Fruit fly (Drosophila melanogaster): ENCODE measurements around the gene CG32262.
A peak's percentile ranks its signal among the peaks of the same experiment; 100 is the strongest.

The CG32262 gene

DNA sequence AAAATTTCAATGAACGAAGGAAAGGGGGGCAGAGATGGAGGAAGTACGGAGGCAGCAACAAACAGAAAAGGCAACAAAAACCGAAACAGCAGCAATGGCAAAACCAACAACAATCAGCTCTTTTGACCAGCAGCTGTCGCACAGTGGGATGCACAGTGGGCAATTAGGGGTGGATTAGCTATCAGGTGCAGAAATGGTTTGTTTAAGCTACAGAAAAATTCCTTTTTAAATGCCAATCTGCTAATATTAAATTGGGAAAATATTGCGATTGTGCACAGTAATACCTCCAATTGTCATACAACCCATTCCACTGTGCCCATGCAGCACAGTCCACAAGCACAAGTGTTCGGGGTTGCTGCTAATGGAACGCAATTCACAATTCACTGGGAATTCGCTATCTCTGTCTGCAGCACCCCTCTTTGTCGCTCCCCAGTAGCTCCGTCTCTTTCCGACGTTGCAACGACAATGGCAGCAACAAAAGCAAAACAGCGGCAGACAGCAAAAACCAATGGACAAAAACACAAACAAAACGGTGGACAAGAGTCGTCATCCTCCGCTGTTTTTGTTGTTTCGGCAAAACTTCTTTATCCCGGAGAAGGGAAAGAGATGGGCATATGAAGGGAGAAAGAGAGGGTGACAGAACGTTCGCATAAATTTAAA, 24.9 kb downstream of the CG32262 start (continued):
- TF ChIP-seq CG31441 (GFP tag; IDR thresholded peaks at IDR 0.05) = peak; percentile 83
- TF ChIP-seq CG9797 (GFP tag; optimal IDR thresholded peaks at IDR 0.05) = no peak
- TF ChIP-seq lmd (GFP tag; IDR thresholded peaks at IDR 0.05) = peak; percentile 97
- peak; percentile 96 for TF ChIP-seq eve (GFP tag; optimal IDR thresholded peaks at IDR 0.05)
- peak; percentile 99 for TF ChIP-seq Med (GFP tag)
- TF ChIP-seq sens (GFP tag) = peak; percentile 100
- TF ChIP-seq YL-1 (GFP tag; optimal IDR thresholded peaks at IDR 0.05) = peak; percentile 52
- TF ChIP-seq pho (GFP tag; optimal IDR thresholded peaks at IDR 0.05) = peak; percentile 90
- TF ChIP-seq Ravus (GFP tag; IDR thresholded peaks at IDR 0.05) = peak; percentile 87
- TF ChIP-seq CG12659 (GFP tag; optimal IDR thresholded peaks at IDR 0.05) = peak; percentile 93
- peak; percentile 63 for TF ChIP-seq scrt (GFP tag; optimal IDR thresholded peaks at IDR 0.05)
- peak; percentile 97 for TF ChIP-seq jing (GFP tag; optimal IDR thresholded peaks at IDR 0.05)
- TF ChIP-seq hth (optimal IDR thresholded peaks at IDR 0.05) = no peak
- peak; percentile 96 for TF ChIP-seq CG11695 (GFP tag; IDR thresholded peaks at IDR 0.05)
- peak; percentile 94 for TF ChIP-seq CG15269 (tag; optimal IDR thresholded peaks at IDR 0.05)
- peak; percentile 87 for TF ChIP-seq CG3847 (GFP tag; IDR thresholded peaks at IDR 0.05)

DNA sequence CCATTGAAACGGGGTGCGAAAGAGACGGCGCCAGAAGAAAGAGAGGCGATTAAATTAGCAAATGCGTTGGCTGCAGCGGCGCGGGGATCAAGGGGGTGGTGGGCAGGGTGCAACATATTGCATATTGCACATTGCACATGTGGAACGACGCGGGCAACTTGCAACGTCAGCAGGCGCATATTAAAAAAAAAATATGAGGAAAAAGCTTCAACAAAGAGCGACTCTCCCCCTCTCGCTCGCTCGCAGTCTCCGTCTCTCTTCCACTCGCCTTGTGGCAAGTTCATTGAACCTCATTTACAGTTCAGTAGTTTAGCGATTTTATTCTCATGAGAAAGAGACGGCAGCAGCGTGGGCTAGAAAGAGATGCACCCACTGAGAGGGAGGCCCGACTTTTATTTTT, 26.0 kb downstream of the CG32262 start:
- TF ChIP-seq CG1832 (GFP tag; optimal IDR thresholded peaks at IDR 0.05) = peak; percentile 54
- TF ChIP-seq Nf-YB (GFP tag; optimal IDR thresholded peaks at IDR 0.05) = no peak
- TF ChIP-seq nom (GFP tag; optimal IDR thresholded peaks at IDR 0.05) = peak; percentile 28
- TF ChIP-seq vvl (GFP tag; IDR thresholded peaks at IDR 0.05) = 0 out of 2 replicates have a peak, but pooled peaks have one; percentile 17
- TF ChIP-seq Med (GFP tag) = peak; percentile 16
- TF ChIP-seq HLH4C (GFP tag; IDR thresholded peaks at IDR 0.05; ENCODE audit: partially characterized antibody) = peak; percentile 9; the same call in 1 of the 3 replicates
- TF ChIP-seq Ssrp (tag; optimal IDR thresholded peaks at IDR 0.05) = no peak
- TF ChIP-seq Sox102F (GFP tag; optimal IDR thresholded peaks at IDR 0.05) = no peak

DNA sequence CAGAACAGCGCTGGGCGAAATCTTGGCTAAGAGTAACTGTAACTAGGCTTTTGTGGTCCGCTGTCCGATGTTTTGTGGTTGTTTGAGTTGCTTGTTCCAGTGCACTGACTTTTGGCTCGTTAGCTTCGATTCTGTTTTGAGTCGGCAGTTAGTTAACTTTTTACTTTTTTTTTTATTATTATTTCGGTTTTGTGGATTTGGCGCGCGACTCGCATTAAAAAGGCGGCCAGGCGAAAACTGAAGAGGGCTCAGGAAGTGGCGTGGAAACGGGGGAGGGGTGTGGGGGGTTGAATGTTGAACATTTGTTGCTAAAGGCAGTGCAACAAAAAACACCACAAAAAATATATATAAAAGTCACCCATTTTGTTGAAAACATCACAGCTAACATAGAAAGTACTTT, 26.6 kb downstream of the CG32262 start:
- peak; percentile 84 for TF ChIP-seq Ets65A (GFP tag)
- TF ChIP-seq CG34376 (GFP tag; optimal IDR thresholded peaks at IDR 0.05) = no peak
- TF ChIP-seq CG13424 (tag; optimal IDR thresholded peaks at IDR 0.05) = no peak
- no peak for TF ChIP-seq CG3065 (GFP tag; optimal IDR thresholded peaks at IDR 0.05)
- TF ChIP-seq ftz-f1 (GFP tag; optimal IDR thresholded peaks at IDR 0.05) = no peak
- TF ChIP-seq shn (GFP tag; optimal IDR thresholded peaks at IDR 0.05) = no peak
- TF ChIP-seq Max (GFP tag; optimal IDR thresholded peaks at IDR 0.05) = no peak
- no peak for TF ChIP-seq nerfin-2 (GFP tag; IDR thresholded peaks at IDR 0.05; ENCODE audit: partially characterized antibody)
- TF ChIP-seq dmrt11E (tag; optimal IDR thresholded peaks at IDR 0.05) = no peak
- peak; percentile 72 for TF ChIP-seq sens (GFP tag)
- TF ChIP-seq sd (tag; optimal IDR thresholded peaks at IDR 0.05) = no peak
- peak; percentile 24 for TF ChIP-seq crol (GFP tag; IDR thresholded peaks at IDR 0.05)

- TF ChIP-seq tgo (GFP tag; IDR thresholded peaks at IDR 0.05) (no peak), CG10366 (GFP tag; IDR thresholded peaks at IDR 0.05) (no peak), z (GFP tag; IDR thresholded peaks at IDR 0.05) (no peak), CG17361 (GFP tag; IDR thresholded peaks at IDR 0.05) (no peak), CG10462 (GFP tag; optimal IDR thresholded peaks at IDR 0.05) (no peak), Abd-B (GFP tag; optimal IDR thresholded peaks at IDR 0.05) (no peak), CG6175 (GFP tag; IDR thresholded peaks at IDR 0.05) (no peak), unc-4 (GFP tag; IDR thresholded peaks at IDR 0.05; ENCODE audit: partially characterized antibody) (no peak), Spps (tag; optimal IDR thresholded peaks at IDR 0.05) (no peak), sqz (GFP tag; optimal IDR thresholded peaks at IDR 0.05) (no peak), lbe (GFP tag; optimal IDR thresholded peaks at IDR 0.05) (no peak), fd64A (GFP tag; optimal IDR thresholded peaks at IDR 0.05) (no peak), scrt (GFP tag; optimal IDR thresholded peaks at IDR 0.05) (no peak), onecut (GFP tag; IDR thresholded peaks at IDR 0.05) (no peak)
These were observed 27.3 kb downstream of the CG32262 start for dm6 chr3L:3782584-3783218.
